Worm (Caenorhabditis elegans) whole organism, young adult: ENCODE data around the gene irld-25.

ENCODE experiments used
- B0035.1 ChIP-seq: sonication (generic microtip); optimal IDR thresholded peaks from 2 replicates; lab custom pipeline; 2016; ENCODE audit warnings: missing genetic modification characterization, mild to moderate bottlenecking, missing compliant biosample characterization, missing genotype, missing genetic modification reagents
- B0336.3 ChIP-seq: fragments of 200-800 bp; sonication (Bioruptor generic); IDR thresholded peaks from 2 replicates; pipeline ENCODE4 v1.3.6; 2022; ENCODE audit warnings: missing genetic modification characterization, missing compliant biosample characterization
- C17E4.6 ChIP-seq: fragments of 200-800 bp; sonication (Bioruptor generic); IDR thresholded peaks from 2 replicates; pipeline ENCODE4 v1.3.6; 2022; ENCODE audit warnings: missing genetic modification reagents, missing genetic modification characterization, missing compliant biosample characterization
- F10E7.11 ChIP-seq: sonication (generic microtip); optimal IDR thresholded peaks from 2 replicates; lab custom pipeline; 2017; ENCODE audit warnings: mild to moderate bottlenecking, missing genetic modification characterization, moderate library complexity, missing compliant biosample characterization
- F33H1.4 ChIP-seq: fragments of 200-800 bp; sonication (Bioruptor generic); IDR thresholded peaks from 2 replicates; pipeline ENCODE4 v1.3.6; 2022; ENCODE audit warnings: missing genetic modification reagents, missing genetic modification characterization, missing compliant biosample characterization
- F37B4.10 ChIP-seq: fragments of 200-800 bp; sonication (Bioruptor generic); IDR thresholded peaks from 2 replicates; pipeline ENCODE4 v1.3.6; 2022; ENCODE audit warnings: missing genetic modification characterization, missing compliant biosample characterization
- F52B5.7 ChIP-seq: sonication (generic microtip); optimal IDR thresholded peaks from 2 replicates; lab custom pipeline; 2016; ENCODE audit warnings: mild to moderate bottlenecking, missing genetic modification characterization, missing compliant biosample characterization
- F57C9.4 ChIP-seq: sonication (generic microtip); optimal IDR thresholded peaks from 2 replicates; lab custom pipeline; 2017; ENCODE audit warnings: mild to moderate bottlenecking, missing genetic modification characterization, missing compliant biosample characterization
- K11D2.4 ChIP-seq: fragments of 200-800 bp; sonication (Bioruptor generic); IDR thresholded peaks from 2 replicates; pipeline ENCODE4 v1.3.6; 2022; ENCODE audit warnings: missing genetic modification reagents, missing genetic modification characterization, missing compliant biosample characterization
- Y53F4B.3 ChIP-seq: fragments of 200-800 bp; sonication (Bioruptor generic); IDR thresholded peaks from 2 replicates; pipeline ENCODE4 v1.3.6; 2022; ENCODE audit warnings: missing genetic modification reagents, missing genetic modification characterization, missing compliant biosample characterization
- Y56A3A.18 ChIP-seq: fragments of 200-800 bp; sonication (Bioruptor generic); IDR thresholded peaks from 2 replicates; pipeline ENCODE4 v1.3.6; 2022; ENCODE audit warnings: missing genetic modification reagents, missing genetic modification characterization, missing compliant biosample characterization
- ZK185.1 ChIP-seq: sonication (generic microtip); optimal IDR thresholded peaks from 2 replicates; lab custom pipeline; 2016; ENCODE audit warnings: mild to moderate bottlenecking, missing genetic modification characterization, missing compliant biosample characterization; ENCODE audit not compliant: poor library complexity, severe bottlenecking
- ama-1 ChIP-seq, 3 experiments: fragments of 150-350 bp in 1 of 3; sonication (generic microtip) in 2 of 3; optimal IDR thresholded peaks; 2 replicates each; lab custom pipeline; 2014 to 2018; ENCODE audit warnings: missing biosample characterization in 2 of 3, missing genetic modification characterization in 2 of 3, missing genetic modification reagents in 2 of 3
- attf-3 ChIP-seq: fragments of 200-800 bp; sonication (Bioruptor generic); conservative IDR thresholded peaks from 2 replicates; pipeline ENCODE4 v1.3.6; 2022; ENCODE audit warnings: missing genetic modification reagents, missing genetic modification characterization, missing compliant biosample characterization
- attf-5 ChIP-seq: fragments of 200-800 bp; sonication (Bioruptor generic); optimal IDR thresholded peaks from 2 replicates; lab custom pipeline; 2018; ENCODE audit warnings: mild to moderate bottlenecking, missing genetic modification characterization, missing compliant biosample characterization
- attf-6 ChIP-seq: fragments of 200-800 bp; sonication (Bioruptor generic); IDR thresholded peaks from 2 replicates; pipeline ENCODE4 v1.3.6; 2022; ENCODE audit warnings: missing genetic modification reagents, missing genetic modification characterization, missing compliant biosample characterization
- cebp-1 ChIP-seq, 2 experiments: fragments of 200-800 bp in 1 of 2; sonication (Bioruptor generic) in 1 of 2; sonication (generic microtip) in 1 of 2; IDR thresholded peaks in 1 of 2; optimal IDR thresholded peaks in 1 of 2; 2 replicates each; pipeline versions ENCODE4 v1.3.6 to Lab custom; 2017 to 2022; ENCODE audit warnings: missing compliant biosample characterization in 2 of 2, missing genetic modification characterization in 2 of 2, mild to moderate bottlenecking in 1 of 2, missing genetic modification reagents in 1 of 2, moderate library complexity in 1 of 2
- ceh-79 ChIP-seq: sonication (generic microtip); optimal IDR thresholded peaks from 2 replicates; lab custom pipeline; 2017; ENCODE audit warnings: mild to moderate bottlenecking, missing genetic modification characterization, missing compliant biosample characterization
- dpff-1 ChIP-seq: sonication (generic microtip); optimal IDR thresholded peaks from 2 replicates; lab custom pipeline; 2017; ENCODE audit warnings: mild to moderate bottlenecking, missing genetic modification characterization, missing compliant biosample characterization
- dpl-1 ChIP-seq: fragments of 150-350 bp; optimal IDR thresholded peaks from 2 replicates; lab custom pipeline; 2014; ENCODE audit warnings: missing biosample characterization, missing genetic modification reagents, missing genetic modification characterization
- efl-1 ChIP-seq: fragments of 150-350 bp; optimal IDR thresholded peaks from 2 replicates; lab custom pipeline; 2014; ENCODE audit warnings: missing biosample characterization, missing genetic modification reagents, missing genetic modification characterization
- egl-18 ChIP-seq: fragments of 200-800 bp; sonication (Bioruptor generic); IDR thresholded peaks from 2 replicates; pipeline ENCODE4 v1.3.6; 2022; ENCODE audit warnings: missing genetic modification reagents, missing genetic modification characterization, missing compliant biosample characterization
- egrh-3 ChIP-seq: fragments of 200-800 bp; sonication (Bioruptor generic); IDR thresholded peaks from 2 replicates; pipeline ENCODE4 v1.3.6; 2022; ENCODE audit warnings: missing genetic modification reagents, missing genetic modification characterization, missing compliant biosample characterization
- fkh-3 ChIP-seq: sonication (generic microtip); optimal IDR thresholded peaks from 2 replicates; lab custom pipeline; 2016; ENCODE audit warnings: mild to moderate bottlenecking, missing genetic modification characterization, missing compliant biosample characterization
- him-1 ChIP-seq: sonication (generic microtip); optimal IDR thresholded peaks from 2 replicates; lab custom pipeline; 2016; ENCODE audit warnings: missing genotype, missing genetic modification reagents, missing genetic modification characterization, missing compliant biosample characterization
- hlh-26 ChIP-seq: fragments of 200-800 bp; sonication (Bioruptor generic); conservative IDR thresholded peaks from 2 replicates; pipeline ENCODE4 v1.3.6; 2022; ENCODE audit warnings: missing genetic modification reagents, missing genetic modification characterization, missing compliant biosample characterization
- lag-1 ChIP-seq: fragments of 200-800 bp; sonication (Bioruptor generic); IDR thresholded peaks from 2 replicates; pipeline ENCODE4 v1.3.6; 2022; ENCODE audit warnings: missing genetic modification reagents, missing genetic modification characterization, missing compliant biosample characterization
- lin-35 ChIP-seq, 3 experiments: fragments of 150-350 bp in 2 of 3; sonication (generic microtip) in 1 of 3; optimal IDR thresholded peaks; 2 replicates each; lab custom pipeline; 2014 to 2018; ENCODE audit warnings: missing biosample characterization in 3 of 3, missing genetic modification characterization in 3 of 3, missing genetic modification reagents in 3 of 3
- lin-54 ChIP-seq: fragments of 200-800 bp; sonication (Bioruptor generic); optimal IDR thresholded peaks from 2 replicates; lab custom pipeline; 2018; ENCODE audit warnings: mild to moderate bottlenecking, missing genetic modification characterization, missing compliant biosample characterization
- lsl-1 ChIP-seq: fragments of 200-800 bp; sonication (Bioruptor generic); optimal IDR thresholded peaks from 2 replicates; lab custom pipeline; 2018; ENCODE audit warnings: mild to moderate bottlenecking, missing genetic modification characterization, moderate library complexity, missing compliant biosample characterization
- lsy-27 ChIP-seq: sonication (generic microtip); optimal IDR thresholded peaks from 2 replicates; lab custom pipeline; 2017; ENCODE audit warnings: missing genetic modification characterization, mild to moderate bottlenecking, missing compliant biosample characterization, antibody characterized with exemption, missing genotype, borderline replicate concordance; ENCODE audit not compliant: insufficient read depth
- madf-6 ChIP-seq: fragments of 200-800 bp; sonication (Bioruptor generic); IDR thresholded peaks from 2 replicates; pipeline ENCODE4 v1.3.6; 2022; ENCODE audit warnings: missing genetic modification reagents, missing genetic modification characterization, missing compliant biosample characterization
- mes-4 ChIP-seq: sonication (generic microtip); optimal IDR thresholded peaks from 2 replicates; lab custom pipeline; 2016; ENCODE audit warnings: missing genotype, missing genetic modification characterization, missing compliant biosample characterization
- nfya-1 ChIP-seq: sonication (generic microtip); optimal IDR thresholded peaks from 2 replicates; lab custom pipeline; 2017; ENCODE audit warnings: antibody characterized with exemption, missing compliant biosample characterization, missing genetic modification characterization, borderline replicate concordance; ENCODE audit not compliant: insufficient read depth
- nfyb-1 ChIP-seq: fragments of 200-800 bp; sonication (Bioruptor generic); IDR thresholded peaks from 2 replicates; pipeline ENCODE4 v1.3.6; 2022; ENCODE audit warnings: missing genetic modification reagents, missing genetic modification characterization, missing compliant biosample characterization
- nhr-120 ChIP-seq: fragments of 200-800 bp; sonication (Bioruptor generic); IDR thresholded peaks from 2 replicates; pipeline ENCODE4 v1.3.6; 2022; ENCODE audit warnings: missing genetic modification characterization, missing compliant biosample characterization
- nhr-27 ChIP-seq: fragments of 200-800 bp; sonication (Bioruptor generic); optimal IDR thresholded peaks from 2 replicates; lab custom pipeline; 2018; ENCODE audit warnings: mild to moderate bottlenecking, missing genetic modification characterization, moderate library complexity, missing compliant biosample characterization
- pbrm-1 ChIP-seq: fragments of 200-800 bp; sonication (Bioruptor generic); IDR thresholded peaks from 2 replicates; pipeline ENCODE4 v1.3.6; 2022; ENCODE audit warnings: missing genetic modification reagents, missing genetic modification characterization, missing compliant biosample characterization
- pha-4 ChIP-seq: fragments of 150-350 bp; sonication (generic microtip); optimal IDR thresholded peaks from 2 replicates; lab custom pipeline; 2014; ENCODE audit warnings: missing biosample characterization, missing genetic modification reagents, missing genetic modification characterization
- snpc-1.1 ChIP-seq: sonication (generic microtip); optimal IDR thresholded peaks from 2 replicates; lab custom pipeline; 2017; ENCODE audit warnings: missing genetic modification characterization, mild to moderate bottlenecking, missing compliant biosample characterization, antibody characterized with exemption, moderate library complexity, missing genotype, missing genetic modification reagents; ENCODE audit not compliant: insufficient read depth
- snpc-3.4 ChIP-seq: sonication (generic microtip); optimal IDR thresholded peaks from 2 replicates; lab custom pipeline; 2017; ENCODE audit warnings: missing genetic modification characterization, mild to moderate bottlenecking, missing compliant biosample characterization, antibody characterized with exemption, moderate library complexity, missing genotype, missing genetic modification reagents
- snpc-4 ChIP-seq, 5 experiments: fragments of 150-350 bp in 1 of 5; sonication (generic microtip) in 4 of 5; optimal IDR thresholded peaks; 2 replicates each; lab custom pipeline; 2014 to 2018; ENCODE audit warnings: missing genetic modification characterization in 5 of 5, missing biosample characterization in 3 of 5, antibody characterized with exemption in 2 of 5, mild to moderate bottlenecking in 2 of 5, missing compliant biosample characterization in 2 of 5, missing genotype in 2 of 5, moderate library complexity in 2 of 5, missing genetic modification reagents in 1 of 5
- tbp1 ChIP-seq: fragments of 200-800 bp; sonication (Bioruptor generic); optimal IDR thresholded peaks from 2 replicates; lab custom pipeline; 2018; ENCODE audit warnings: mild to moderate bottlenecking, missing genetic modification characterization, missing compliant biosample characterization
- ztf-22 ChIP-seq: fragments of 200-800 bp; sonication (Bioruptor generic); optimal IDR thresholded peaks from 2 replicates; lab custom pipeline; 2018; ENCODE audit warnings: mild to moderate bottlenecking, missing genetic modification characterization, moderate library complexity, missing compliant biosample characterization
- ztf-25 ChIP-seq: fragments of 200-800 bp; sonication (Bioruptor generic); IDR thresholded peaks from 2 replicates; pipeline ENCODE4 v1.3.6; 2022; ENCODE audit warnings: missing genetic modification reagents, missing genetic modification characterization, missing compliant biosample characterization
- ztf-3 ChIP-seq: fragments of 200-800 bp; sonication (Bioruptor generic); optimal IDR thresholded peaks from 2 replicates; lab custom pipeline; 2018; ENCODE audit warnings: mild to moderate bottlenecking, missing genetic modification characterization, missing compliant biosample characterization

irld-25 gene

ce11 chrV:15189567-15189966 is 31.9 kb upstream of the irld-25 start, which contains the start of gene cyn-3 (continued):
- TF ChIP-seq ztf-25 (GFP tag; lab: Robert Waterston, UW) (no peak), ztf-22 (GFP tag; lab: Kevin White, UChicago) (no peak), snpc-1.1 (peak; percentile 46), lag-1 (no peak), K11D2.4 (GFP tag; lab: Robert Waterston, UW) (no peak; the same call in 1 of the 2 replicates), him-1 (tag; lab: Kevin White, UChicago) (no peak), lsy-27 (tag; lab: Kevin White, UChicago) (no peak), B0336.3 (GFP tag; lab: Robert Waterston, UW) (0 out of 2 replicates have a peak, but pooled peaks have one; percentile 16), F52B5.7 (tag; lab: Kevin White, UChicago) (no peak), nhr-120 (GFP tag; lab: Robert Waterston, UW) (no peak), Y53F4B.3 (GFP tag; lab: Robert Waterston, UW) (no peak), F37B4.10 (GFP tag; lab: Robert Waterston, UW) (no peak), lsl-1 (peak; percentile 44), ceh-79 (tag; lab: Kevin White, UChicago) (no peak), cebp-1 (GFP tag; IDR thresholded peaks at IDR 0.05; lab: Robert Waterston, UW) (no peak), cebp-1 (tag; optimal IDR thresholded peaks at IDR 0.05; lab: Kevin White, UChicago) (peak; percentile 67), madf-6 (peak; percentile 85), ZK185.1 (peak; percentile 74), Y56A3A.18 (GFP tag; lab: Robert Waterston, UW) (no peak), egrh-3 (GFP tag; lab: Robert Waterston, UW) (no peak), dpff-1 (tag; lab: Kevin White, UChicago) (no peak), F33H1.4 (GFP tag; lab: Robert Waterston, UW) (peak; percentile 47), efl-1 (GFP tag; lab: Kevin White, UChicago) (peak; percentile 90), pha-4 (peak; percentile 44), egl-18 (GFP tag; lab: Robert Waterston, UW) (no peak), ama-1 (optimal IDR thresholded peaks at IDR 0.05; lab: Kevin White, UChicago) (no peak), ama-1 (GFP tag; optimal IDR thresholded peaks at IDR 0.05; lab: Kevin White, UChicago) (no peak), attf-5 (GFP tag; lab: Kevin White, UChicago) (peak; percentile 83), nfyb-1 (GFP tag; lab: Robert Waterston, UW) (peak; percentile 91), F57C9.4 (tag; lab: Kevin White, UChicago) (no peak), mes-4 (tag; lab: Kevin White, UChicago) (no peak), C17E4.6 (GFP tag; lab: Robert Waterston, UW) (no peak), B0035.1 (no peak), tbp1 (GFP tag; lab: Kevin White, UChicago) (peak; percentile 56), snpc-4 (GFP tag; optimal IDR thresholded peaks at IDR 0.05; lab: Kevin White, UChicago) (peak; percentile 30), snpc-4 (tag; optimal IDR thresholded peaks at IDR 0.05; lab: Kevin White, UChicago) (peak; percentile 11 to 68 (median 52)), attf-6 (GFP tag; lab: Robert Waterston, UW) (peak; percentile 50; the same call in 1 of the 2 replicates), nhr-27 (tag; lab: Kevin White, UChicago) (no peak), hlh-26 (GFP tag; lab: Robert Waterston, UW) (no peak), fkh-3 (no peak), ztf-3 (GFP tag; lab: Kevin White, UChicago) (no peak), dpl-1 (GFP tag; lab: Kevin White, UChicago) (peak; percentile 89), F10E7.11 (tag; lab: Kevin White, UChicago) (no peak), pbrm-1 (peak; percentile 41; the same call in 1 of the 2 replicates), lin-54 (GFP tag; lab: Kevin White, UChicago) (peak; percentile 99), snpc-3.4 (peak; percentile 69), attf-3 (0 out of 2 replicates have a peak, but pooled peaks have one; percentile 39), nfya-1 (tag; lab: Kevin White, UChicago) (no peak), lin-35 (GFP tag; optimal IDR thresholded peaks at IDR 0.05; lab: Kevin White, UChicago) (peak; percentile 64 to 96 (median 65))
